Worm (Caenorhabditis elegans) whole organism, young adult: ENCODE data around the gene Y73B6BL.12.

Experiments used
- B0019.2 ChIP-seq: fragments of 200-800 bp; sonication (Bioruptor generic); conservative IDR thresholded peaks from 2 replicates; pipeline ENCODE4 v1.3.6; 2022; ENCODE audit warnings: missing genetic modification reagents, missing genetic modification characterization, missing compliant biosample characterization
- B0035.1 ChIP-seq: sonication (generic microtip); optimal IDR thresholded peaks from 2 replicates; lab custom pipeline; 2016; ENCODE audit warnings: missing genetic modification characterization, mild to moderate bottlenecking, missing compliant biosample characterization, missing genotype, missing genetic modification reagents
- B0261.1 ChIP-seq: sonication (generic microtip); optimal IDR thresholded peaks from 2 replicates; lab custom pipeline; 2016; ENCODE audit warnings: mild to moderate bottlenecking, missing genetic modification characterization, moderate library complexity, missing compliant biosample characterization
- B0336.3 ChIP-seq: fragments of 200-800 bp; sonication (Bioruptor generic); IDR thresholded peaks from 2 replicates; pipeline ENCODE4 v1.3.6; 2022; ENCODE audit warnings: missing genetic modification characterization, missing compliant biosample characterization
- C06A6.2 ChIP-seq: fragments of 200-800 bp; sonication (Bioruptor generic); conservative IDR thresholded peaks from 2 replicates; pipeline ENCODE4 v1.3.6; 2022; ENCODE audit warnings: missing genetic modification characterization, missing compliant biosample characterization
- C17E4.6 ChIP-seq: fragments of 200-800 bp; sonication (Bioruptor generic); IDR thresholded peaks from 2 replicates; pipeline ENCODE4 v1.3.6; 2022; ENCODE audit warnings: missing genetic modification reagents, missing genetic modification characterization, missing compliant biosample characterization
- F10E7.11 ChIP-seq: sonication (generic microtip); optimal IDR thresholded peaks from 2 replicates; lab custom pipeline; 2017; ENCODE audit warnings: mild to moderate bottlenecking, missing genetic modification characterization, moderate library complexity, missing compliant biosample characterization
- F23B12.7 ChIP-seq: sonication (generic microtip); optimal IDR thresholded peaks from 2 replicates; lab custom pipeline; 2017; ENCODE audit warnings: missing genetic modification characterization, mild to moderate bottlenecking, missing compliant biosample characterization, antibody characterized with exemption, moderate library complexity; ENCODE audit not compliant: insufficient read depth
- F37B4.10 ChIP-seq: fragments of 200-800 bp; sonication (Bioruptor generic); IDR thresholded peaks from 2 replicates; pipeline ENCODE4 v1.3.6; 2022; ENCODE audit warnings: missing genetic modification characterization, missing compliant biosample characterization
- F55B11.4 ChIP-seq: sonication (generic microtip); optimal IDR thresholded peaks from 2 replicates; lab custom pipeline; 2016; ENCODE audit warnings: missing compliant biosample characterization, missing genetic modification characterization, borderline replicate concordance; ENCODE audit not compliant: insufficient read depth
- F57C9.4 ChIP-seq: sonication (generic microtip); optimal IDR thresholded peaks from 2 replicates; lab custom pipeline; 2017; ENCODE audit warnings: mild to moderate bottlenecking, missing genetic modification characterization, missing compliant biosample characterization
- K12H6.12 ChIP-seq: fragments of 200-800 bp; sonication (Bioruptor generic); optimal IDR thresholded peaks from 2 replicates; lab custom pipeline; 2018; ENCODE audit warnings: mild to moderate bottlenecking, missing genetic modification characterization, missing compliant biosample characterization
- T07F8.4 ChIP-seq: sonication (generic microtip); optimal IDR thresholded peaks from 2 replicates; lab custom pipeline; 2016; ENCODE audit warnings: mild to moderate bottlenecking, missing genetic modification characterization, moderate library complexity, missing compliant biosample characterization
- T26A5.8 ChIP-seq: sonication (generic microtip); optimal IDR thresholded peaks from 2 replicates; lab custom pipeline; 2016; ENCODE audit warnings: missing genetic modification characterization, missing compliant biosample characterization
- Y53F4B.3 ChIP-seq: fragments of 200-800 bp; sonication (Bioruptor generic); IDR thresholded peaks from 2 replicates; pipeline ENCODE4 v1.3.6; 2022; ENCODE audit warnings: missing genetic modification reagents, missing genetic modification characterization, missing compliant biosample characterization
- Y67H2A.10 ChIP-seq: fragments of 200-800 bp; sonication (Bioruptor generic); conservative IDR thresholded peaks from 2 replicates; pipeline ENCODE4 v1.3.6; 2022; ENCODE audit warnings: missing genetic modification reagents, missing genetic modification characterization, missing compliant biosample characterization
- Y79H2A.3 ChIP-seq: fragments of 200-800 bp; sonication (Bioruptor generic); conservative IDR thresholded peaks from 2 replicates; pipeline ENCODE4 v1.3.6; 2022; ENCODE audit warnings: missing genetic modification reagents, missing genetic modification characterization, missing compliant biosample characterization
- attf-5 ChIP-seq: fragments of 200-800 bp; sonication (Bioruptor generic); optimal IDR thresholded peaks from 2 replicates; lab custom pipeline; 2018; ENCODE audit warnings: mild to moderate bottlenecking, missing genetic modification characterization, missing compliant biosample characterization
- attf-6 ChIP-seq: fragments of 200-800 bp; sonication (Bioruptor generic); IDR thresholded peaks from 2 replicates; pipeline ENCODE4 v1.3.6; 2022; ENCODE audit warnings: missing genetic modification reagents, missing genetic modification characterization, missing compliant biosample characterization
- bed-1 ChIP-seq: fragments of 200-800 bp; sonication (Bioruptor generic); IDR thresholded peaks from 2 replicates; pipeline ENCODE4 v1.3.6; 2022; ENCODE audit warnings: missing genetic modification reagents, missing genetic modification characterization, missing compliant biosample characterization
- cebp-1 ChIP-seq, 2 experiments: fragments of 200-800 bp in 1 of 2; sonication (Bioruptor generic) in 1 of 2; sonication (generic microtip) in 1 of 2; IDR thresholded peaks in 1 of 2; optimal IDR thresholded peaks in 1 of 2; 2 replicates each; pipeline versions ENCODE4 v1.3.6 to Lab custom; 2017 to 2022; ENCODE audit warnings: missing compliant biosample characterization in 2 of 2, missing genetic modification characterization in 2 of 2, mild to moderate bottlenecking in 1 of 2, missing genetic modification reagents in 1 of 2, moderate library complexity in 1 of 2
- ceh-40 ChIP-seq: fragments of 200-800 bp; sonication (Bioruptor generic); IDR thresholded peaks from 2 replicates; pipeline ENCODE4 v1.3.6; 2022; ENCODE audit warnings: missing genetic modification characterization, missing compliant biosample characterization
- ceh-58 ChIP-seq: fragments of 200-800 bp; sonication (Bioruptor generic); IDR thresholded peaks from 2 replicates; pipeline ENCODE4 v1.3.6; 2022; ENCODE audit warnings: missing genetic modification characterization, missing compliant biosample characterization
- ceh-91 ChIP-seq: fragments of 200-800 bp; sonication (Bioruptor generic); IDR thresholded peaks from 2 replicates; pipeline ENCODE4 v1.3.6; 2022; ENCODE audit warnings: missing genetic modification reagents, missing genetic modification characterization, missing compliant biosample characterization
- chd-7 ChIP-seq: sonication (generic microtip); optimal IDR thresholded peaks from 2 replicates; lab custom pipeline; 2016; ENCODE audit warnings: mild to moderate bottlenecking, missing genetic modification characterization, moderate library complexity, missing compliant biosample characterization
- die-1 ChIP-seq: sonication (generic microtip); optimal IDR thresholded peaks from 2 replicates; lab custom pipeline; 2016; ENCODE audit warnings: missing genotype, mild to moderate bottlenecking, missing genetic modification characterization, missing compliant biosample characterization
- dox-1 ChIP-seq: fragments of 200-800 bp; sonication (Bioruptor generic); IDR thresholded peaks from 2 replicates; pipeline ENCODE4 v1.3.6; 2022; ENCODE audit warnings: missing genetic modification reagents, missing genetic modification characterization, missing compliant biosample characterization
- dpff-1 ChIP-seq: sonication (generic microtip); optimal IDR thresholded peaks from 2 replicates; lab custom pipeline; 2017; ENCODE audit warnings: mild to moderate bottlenecking, missing genetic modification characterization, missing compliant biosample characterization
- efl-1 ChIP-seq: fragments of 150-350 bp; optimal IDR thresholded peaks from 2 replicates; lab custom pipeline; 2014; ENCODE audit warnings: missing biosample characterization, missing genetic modification reagents, missing genetic modification characterization
- fkh-3 ChIP-seq: sonication (generic microtip); optimal IDR thresholded peaks from 2 replicates; lab custom pipeline; 2016; ENCODE audit warnings: mild to moderate bottlenecking, missing genetic modification characterization, missing compliant biosample characterization
- hlh-26 ChIP-seq: fragments of 200-800 bp; sonication (Bioruptor generic); conservative IDR thresholded peaks from 2 replicates; pipeline ENCODE4 v1.3.6; 2022; ENCODE audit warnings: missing genetic modification reagents, missing genetic modification characterization, missing compliant biosample characterization
- hmg-1.2 ChIP-seq: fragments of 200-800 bp; sonication (Bioruptor generic); IDR thresholded peaks from 2 replicates; pipeline ENCODE4 v1.3.6; 2022; ENCODE audit warnings: missing genetic modification reagents, missing genetic modification characterization, missing compliant biosample characterization
- hmg-20 ChIP-seq: fragments of 200-800 bp; sonication (Bioruptor generic); IDR thresholded peaks from 2 replicates; pipeline ENCODE4 v1.3.6; 2022; ENCODE audit warnings: missing genetic modification reagents, missing genetic modification characterization, missing compliant biosample characterization
- hsf-1 ChIP-seq: fragments of 200-800 bp; sonication (Bioruptor generic); IDR thresholded peaks from 2 replicates; pipeline ENCODE4 v1.3.6; 2022; ENCODE audit warnings: missing genetic modification reagents, missing genetic modification characterization, missing compliant biosample characterization
- let-526 ChIP-seq: fragments of 200-800 bp; sonication (Bioruptor generic); IDR thresholded peaks from 2 replicates; pipeline ENCODE4 v1.3.6; 2022; ENCODE audit warnings: missing genetic modification reagents, missing genetic modification characterization, missing compliant biosample characterization
- lin-26 ChIP-seq: fragments of 200-800 bp; sonication (Bioruptor generic); IDR thresholded peaks from 2 replicates; pipeline ENCODE4 v1.3.6; 2022; ENCODE audit warnings: missing genetic modification reagents, missing genetic modification characterization, missing compliant biosample characterization
- lsl-1 ChIP-seq: fragments of 200-800 bp; sonication (Bioruptor generic); optimal IDR thresholded peaks from 2 replicates; lab custom pipeline; 2018; ENCODE audit warnings: mild to moderate bottlenecking, missing genetic modification characterization, moderate library complexity, missing compliant biosample characterization
- madf-8 ChIP-seq: fragments of 200-800 bp; sonication (Bioruptor generic); conservative IDR thresholded peaks from 2 replicates; pipeline ENCODE4 v1.3.6; 2022; ENCODE audit warnings: missing genetic modification reagents, missing genetic modification characterization, missing compliant biosample characterization
- nhr-120 ChIP-seq: fragments of 200-800 bp; sonication (Bioruptor generic); IDR thresholded peaks from 2 replicates; pipeline ENCODE4 v1.3.6; 2022; ENCODE audit warnings: missing genetic modification characterization, missing compliant biosample characterization
- sdz-38 ChIP-seq: sonication (generic microtip); optimal IDR thresholded peaks from 2 replicates; lab custom pipeline; 2016; ENCODE audit warnings: missing genotype, missing genetic modification characterization, missing compliant biosample characterization
- snpc-1.3 ChIP-seq: sonication (generic microtip); optimal IDR thresholded peaks from 2 replicates; lab custom pipeline; 2017; ENCODE audit warnings: missing genetic modification characterization, mild to moderate bottlenecking, missing compliant biosample characterization, antibody characterized with exemption, moderate library complexity, missing genotype, missing genetic modification reagents; ENCODE audit not compliant: insufficient read depth
- snpc-3.4 ChIP-seq: sonication (generic microtip); optimal IDR thresholded peaks from 2 replicates; lab custom pipeline; 2017; ENCODE audit warnings: missing genetic modification characterization, mild to moderate bottlenecking, missing compliant biosample characterization, antibody characterized with exemption, moderate library complexity, missing genotype, missing genetic modification reagents
- sptf-2 ChIP-seq: fragments of 200-800 bp; sonication (Bioruptor generic); optimal IDR thresholded peaks from 2 replicates; lab custom pipeline; 2018; ENCODE audit warnings: mild to moderate bottlenecking, missing genetic modification characterization, missing compliant biosample characterization
- xnd-1 ChIP-seq: sonication (generic microtip); optimal IDR thresholded peaks from 2 replicates; lab custom pipeline; 2016; ENCODE audit warnings: missing genotype, missing genetic modification reagents, missing genetic modification characterization, missing compliant biosample characterization
- zfh-2 ChIP-seq: fragments of 200-800 bp; sonication (Bioruptor generic); conservative IDR thresholded peaks from 2 replicates; pipeline ENCODE4 v1.3.6; 2022; ENCODE audit warnings: missing genetic modification reagents, missing genetic modification characterization, missing compliant biosample characterization
- ztf-18 ChIP-seq: sonication (generic microtip); optimal IDR thresholded peaks from 2 replicates; lab custom pipeline; 2016; ENCODE audit warnings: missing genotype, mild to moderate bottlenecking, missing genetic modification characterization, missing compliant biosample characterization
- ztf-25 ChIP-seq: fragments of 200-800 bp; sonication (Bioruptor generic); IDR thresholded peaks from 2 replicates; pipeline ENCODE4 v1.3.6; 2022; ENCODE audit warnings: missing genetic modification reagents, missing genetic modification characterization, missing compliant biosample characterization

Gene Y73B6BL.12

DNA sequence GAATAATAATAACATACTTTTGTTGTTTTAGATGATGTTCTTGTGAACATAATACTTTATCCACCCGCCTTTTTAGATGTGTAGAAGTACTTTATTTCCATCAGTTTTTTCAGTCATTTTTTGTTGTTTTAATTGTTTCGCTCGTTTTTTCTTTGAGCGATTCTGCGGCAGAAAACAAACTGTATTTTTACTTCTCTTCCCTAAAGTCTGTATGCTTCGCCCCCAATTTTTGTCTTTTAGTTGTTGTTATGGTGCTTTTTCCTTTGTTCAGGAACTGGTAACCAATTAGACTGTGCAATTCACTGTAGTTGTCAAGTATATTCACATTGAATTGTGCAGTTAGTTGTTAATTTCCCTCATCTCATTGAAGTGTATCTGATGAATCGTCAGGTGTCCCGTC is 8.5 kb upstream of the Y73B6BL.12 start (continued):
- TF ChIP-seq attf-6 (GFP tag; lab: Robert Waterston, UW) (peak; percentile 70; the same call in 1 of the 2 replicates), dox-1 (GFP tag; lab: Robert Waterston, UW) (no peak), nhr-120 (GFP tag; lab: Robert Waterston, UW) (no peak), attf-5 (GFP tag; lab: Kevin White, UChicago) (no peak), ceh-58 (GFP tag; lab: Robert Waterston, UW) (no peak), Y67H2A.10 (GFP tag; lab: Robert Waterston, UW) (no peak), ceh-40 (GFP tag; lab: Robert Waterston, UW) (peak; percentile 30; the same call in 1 of the 2 replicates), hsf-1 (GFP tag; lab: Robert Waterston, UW) (peak; percentile 27), Y79H2A.3 (GFP tag; lab: Robert Waterston, UW) (no peak), snpc-1.3 (peak; percentile 19), let-526 (GFP tag; lab: Robert Waterston, UW) (no peak), F55B11.4 (tag; lab: Kevin White, UChicago) (no peak), lsl-1 (GFP tag; lab: Kevin White, UChicago) (peak; percentile 17), hmg-1.2 (GFP tag; lab: Robert Waterston, UW) (no peak), ztf-18 (tag; lab: Kevin White, UChicago) (no peak), chd-7 (tag; lab: Kevin White, UChicago) (peak; percentile 46), F10E7.11 (peak; percentile 64), B0019.2 (GFP tag; lab: Robert Waterston, UW) (no peak), sptf-2 (GFP tag; lab: Kevin White, UChicago) (no peak), bed-1 (GFP tag; lab: Robert Waterston, UW) (no peak), die-1 (tag; lab: Kevin White, UChicago) (no peak), F23B12.7 (no peak), snpc-3.4 (tag; lab: Kevin White, UChicago) (no peak), C06A6.2 (GFP tag; lab: Robert Waterston, UW) (no peak), hmg-20 (GFP tag; lab: Robert Waterston, UW) (no peak), dpff-1 (tag; lab: Kevin White, UChicago) (no peak), efl-1 (no peak), B0261.1 (no peak), F37B4.10 (GFP tag; lab: Robert Waterston, UW) (no peak), madf-8 (GFP tag; lab: Robert Waterston, UW) (no peak)

DNA sequence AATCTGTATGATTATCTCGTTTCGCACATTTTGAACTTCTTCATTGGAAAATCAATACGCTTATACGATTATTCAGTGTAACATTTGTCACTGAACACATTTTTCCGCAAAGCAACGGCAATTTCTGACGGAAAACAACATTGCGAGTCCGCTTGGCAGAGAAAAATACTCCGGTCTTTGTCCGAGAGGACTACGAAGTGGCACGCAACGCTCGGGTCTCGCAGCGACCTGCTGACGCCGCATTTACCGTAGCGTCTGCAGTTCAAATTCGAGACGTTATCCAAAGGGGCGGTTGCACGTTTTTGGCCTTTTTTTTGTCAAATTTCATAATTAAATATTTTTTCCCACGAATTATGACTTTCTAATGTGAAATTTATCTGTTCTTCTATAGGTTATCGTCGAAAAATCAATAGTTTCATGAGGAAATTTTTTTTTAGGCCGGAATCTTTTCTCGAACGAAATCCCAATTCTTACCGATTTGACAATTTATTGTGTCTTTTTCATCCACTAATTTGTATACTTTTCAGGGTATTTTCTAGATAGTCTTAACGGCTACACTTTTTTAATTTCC is 6.5 kb upstream of the Y73B6BL.12 start, which contains the start of gene sqd-1:
Gene sqd-1, plus strand, starts transcription at position 521 of the 571 bp plus-strand sequence.
- TF ChIP-seq hmg-20 (GFP tag; lab: Robert Waterston, UW) (peak; percentile 88; the same call in 1 of the 2 replicates), ztf-25 (GFP tag; lab: Robert Waterston, UW) (peak; percentile 60; the same call in 1 of the 2 replicates), C17E4.6 (peak; percentile 92), F57C9.4 (tag; lab: Kevin White, UChicago) (peak; percentile 79), T26A5.8 (peak; percentile 9), attf-6 (GFP tag; lab: Robert Waterston, UW) (peak; percentile 79; the same call in 1 of the 2 replicates), sdz-38 (tag; lab: Kevin White, UChicago) (no peak), lin-26 (GFP tag; lab: Robert Waterston, UW) (peak; percentile 71; the same call in 1 of the 2 replicates), K12H6.12 (tag; lab: Kevin White, UChicago) (peak; percentile 91), B0336.3 (GFP tag; lab: Robert Waterston, UW) (peak; percentile 93), fkh-3 (tag; lab: Kevin White, UChicago) (no peak), ceh-91 (GFP tag; lab: Robert Waterston, UW) (peak; percentile 89), cebp-1 (GFP tag; IDR thresholded peaks at IDR 0.05; lab: Robert Waterston, UW) (peak; percentile 73), cebp-1 (tag; optimal IDR thresholded peaks at IDR 0.05; lab: Kevin White, UChicago) (peak; percentile 90), snpc-1.3 (peak; percentile 64), Y53F4B.3 (GFP tag; lab: Robert Waterston, UW) (peak; percentile 81), zfh-2 (peak; percentile 90), T07F8.4 (tag; lab: Kevin White, UChicago) (no peak), hlh-26 (no peak), snpc-3.4 (tag; lab: Kevin White, UChicago) (peak; percentile 83), xnd-1 (tag; lab: Kevin White, UChicago) (peak; percentile 54), B0035.1 (tag; lab: Kevin White, UChicago) (peak; percentile 30)
